Fruit fly (Drosophila melanogaster): Measurements from ENCODE around the gene sstn.

The sstn gene

DNA sequence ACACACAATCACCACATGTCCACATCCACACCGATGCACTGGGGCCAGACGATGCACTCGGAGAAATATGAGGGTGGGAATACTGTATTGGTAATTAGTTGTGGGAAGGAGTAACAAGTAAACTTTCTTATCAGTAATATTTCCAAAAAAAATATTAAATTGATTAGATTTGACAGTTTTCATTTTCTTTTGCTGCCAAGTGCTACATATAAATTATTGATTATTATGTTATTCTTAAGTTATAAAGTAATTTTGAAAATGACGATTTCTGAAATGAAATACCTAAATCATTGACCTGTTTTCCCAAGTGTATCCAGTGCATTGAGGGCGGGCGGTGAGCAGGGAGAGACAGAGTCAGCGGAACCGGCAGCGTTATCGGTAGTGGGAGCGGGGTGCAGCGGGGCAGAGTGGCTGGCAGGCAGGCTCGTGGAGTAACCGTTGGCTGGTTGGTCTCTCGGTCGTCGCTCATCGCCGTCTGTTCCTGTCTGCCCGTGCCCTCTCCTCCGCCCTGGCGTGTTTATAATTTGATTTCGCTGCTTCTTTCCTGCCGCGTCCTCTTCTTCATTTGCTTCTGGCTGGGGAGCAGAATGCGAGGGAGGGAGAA, 13.4 kb upstream of the sstn start (continued):
- no peak for TF ChIP-seq Elba2 (GFP tag; optimal IDR thresholded peaks at IDR 0.05)
- TF ChIP-seq onecut (GFP tag; IDR thresholded peaks at IDR 0.05) = peak; percentile 27; the same call in 1 of the 2 replicates
- TF ChIP-seq Dbx (GFP tag; IDR thresholded peaks at IDR 0.05) = no peak
- 0 out of 3 replicates have a peak, but pooled peaks have one; percentile 10 for TF ChIP-seq CG11560 (tag; IDR thresholded peaks at IDR 0.05)
- peak; percentile 25 for TF ChIP-seq CG12155 (GFP tag; optimal IDR thresholded peaks at IDR 0.05)
- peak; percentile 65 for TF ChIP-seq Blimp-1 (GFP tag; optimal IDR thresholded peaks at IDR 0.05)
- no peak for TF ChIP-seq slp2 (GFP tag; optimal IDR thresholded peaks at IDR 0.05)
- TF ChIP-seq twi (tag; optimal IDR thresholded peaks at IDR 0.05) = peak; percentile 20
- TF ChIP-seq insv (GFP tag; optimal IDR thresholded peaks at IDR 0.05) = no peak
- no peak for TF ChIP-seq CG9932 (GFP tag; IDR thresholded peaks at IDR 0.05)
- TF ChIP-seq CG6689 (GFP tag; IDR thresholded peaks at IDR 0.05) = peak; percentile 31; the same call in 1 of the 2 replicates
- TF ChIP-seq CG9797 (GFP tag; optimal IDR thresholded peaks at IDR 0.05) = no peak
- peak; percentile 19 for TF ChIP-seq ind (GFP tag; optimal IDR thresholded peaks at IDR 0.05)
- TF ChIP-seq nau (GFP tag; optimal IDR thresholded peaks at IDR 0.05) = no peak
- no peak for TF ChIP-seq CG12299 (tag; optimal IDR thresholded peaks at IDR 0.05)
- peak; percentile 54 for TF ChIP-seq unpg (GFP tag; optimal IDR thresholded peaks at IDR 0.05)
- peak; percentile 10 for TF ChIP-seq Hsf (GFP tag; optimal IDR thresholded peaks at IDR 0.05)
- TF ChIP-seq CG4404 (GFP tag; IDR thresholded peaks at IDR 0.05) = no peak
- TF ChIP-seq CG12236 (GFP tag; optimal IDR thresholded peaks at IDR 0.05) = no peak
- no peak for TF ChIP-seq CG16813 (GFP tag; IDR thresholded peaks at IDR 0.05; ENCODE audit: partially characterized antibody)
- TF ChIP-seq Nf-YB (GFP tag; optimal IDR thresholded peaks at IDR 0.05) = peak; percentile 19
- TF ChIP-seq CG8478 (optimal IDR thresholded peaks at IDR 0.05) = no peak
- TF ChIP-seq Adf1 (GFP tag; IDR thresholded peaks at IDR 0.05) = no peak
- TF ChIP-seq pb (GFP tag; optimal IDR thresholded peaks at IDR 0.05) = no peak
- peak; percentile 59 for TF ChIP-seq CG16815 (GFP tag; optimal IDR thresholded peaks at IDR 0.05)
- TF ChIP-seq CG10431 (GFP tag; optimal IDR thresholded peaks at IDR 0.05) = no peak
- no peak for TF ChIP-seq E2f2 (GFP tag; IDR thresholded peaks at IDR 0.05)
- TF ChIP-seq stwl (tag; optimal IDR thresholded peaks at IDR 0.05) = no peak
- TF ChIP-seq CG15479 (GFP tag; optimal IDR thresholded peaks at IDR 0.05) = no peak
- TF ChIP-seq MESR4 (GFP tag; optimal IDR thresholded peaks at IDR 0.05) = no peak
- no peak for TF ChIP-seq ara (GFP tag; IDR thresholded peaks at IDR 0.05)
- peak; percentile 55 for TF ChIP-seq CG30403 (GFP tag; optimal IDR thresholded peaks at IDR 0.05)
- TF ChIP-seq sima (GFP tag; optimal IDR thresholded peaks at IDR 0.05) = no peak
- TF ChIP-seq nerfin-2 (GFP tag; IDR thresholded peaks at IDR 0.05; ENCODE audit: partially characterized antibody) = no peak
- peak; percentile 58 for TF ChIP-seq CG10267 (tag; optimal IDR thresholded peaks at IDR 0.05)
- no peak for TF ChIP-seq bowl (GFP tag; IDR thresholded peaks at IDR 0.05)
- TF ChIP-seq schlank (tag; optimal IDR thresholded peaks at IDR 0.05) = no peak
- TF ChIP-seq esg (GFP tag; conservative IDR thresholded peaks at IDR 0.05) = peak; percentile 43
- TF ChIP-seq CG2129 (GFP tag; IDR thresholded peaks at IDR 0.05; ENCODE audit: partially characterized antibody) = no peak
- 0 out of 3 replicates have a peak, but pooled peaks have one; percentile 39 for TF ChIP-seq CG3726 (GFP tag; IDR thresholded peaks at IDR 0.05)
- TF ChIP-seq slbo (GFP tag; IDR thresholded peaks at IDR 0.05) = no peak
- no peak for TF ChIP-seq emc (GFP tag; optimal IDR thresholded peaks at IDR 0.05)
- TF ChIP-seq CG31224 (GFP tag; IDR thresholded peaks at IDR 0.05) = no peak
- TF ChIP-seq Aef1 (GFP tag; IDR thresholded peaks at IDR 0.05) = no peak
- no peak for TF ChIP-seq ERR (GFP tag; optimal IDR thresholded peaks at IDR 0.05)
- no peak for TF ChIP-seq C15 (GFP tag; IDR thresholded peaks at IDR 0.05)
- peak; percentile 84 for TF ChIP-seq crol (GFP tag; IDR thresholded peaks at IDR 0.05)
- TF ChIP-seq CG11723 (GFP tag; optimal IDR thresholded peaks at IDR 0.05) = no peak
- TF ChIP-seq CG11696 (GFP tag; IDR thresholded peaks at IDR 0.05) = no peak
- no peak for TF ChIP-seq gce (GFP tag; IDR thresholded peaks at IDR 0.05)
- no peak for TF ChIP-seq ttk (GFP tag; IDR thresholded peaks at IDR 0.05)
- peak; percentile 14 for TF ChIP-seq CG30431 (GFP tag; optimal IDR thresholded peaks at IDR 0.05)
